Fruit fly (Drosophila melanogaster): ENCODE results near the gene CG7213.
A peak's percentile ranks its signal among the peaks of the same experiment; 100 is the strongest.
"Not testable (repeated sequence)": the region's sequence is repeated elsewhere in the genome, so short reads cannot be mapped to it uniquely, and the experiment has no call there.

The CG7213 gene

DNA sequence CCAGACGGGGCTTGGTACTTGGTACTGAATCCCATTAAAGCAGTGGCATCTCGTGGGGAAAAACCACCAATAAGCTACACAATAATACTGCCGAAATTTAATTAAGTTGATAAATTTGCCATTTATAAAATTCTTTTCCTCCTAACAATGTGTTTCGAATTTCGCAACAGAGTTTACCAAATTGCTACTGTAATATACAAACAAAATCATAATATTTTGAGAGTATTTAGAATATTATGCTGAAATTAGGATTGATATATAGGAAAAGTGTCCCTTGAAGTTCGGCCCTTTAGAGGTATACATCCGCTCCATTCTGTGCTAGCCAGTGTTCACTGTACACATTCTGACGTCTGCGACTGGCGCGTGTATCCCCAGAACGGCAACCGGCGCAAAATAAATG, 44.2 kb upstream of the CG7213 start:
- TF ChIP-seq CG7101 (tag; optimal IDR thresholded peaks at IDR 0.05): no peak
- TF ChIP-seq CG7045 (GFP tag; optimal IDR thresholded peaks at IDR 0.05): no peak
- no peak for TF ChIP-seq ovo (GFP tag; optimal IDR thresholded peaks at IDR 0.05)

dm6 chr3L:8240932-8241331, 531 bp upstream of the CG7213 start:
- TF ChIP-seq CG33017 (tag; optimal IDR thresholded peaks at IDR 0.05): no peak
- no peak for TF ChIP-seq CG11617 (GFP tag; optimal IDR thresholded peaks at IDR 0.05)
- TF ChIP-seq CG5204 (GFP tag; optimal IDR thresholded peaks at IDR 0.05): no peak
- TF ChIP-seq bab1 (GFP tag; optimal IDR thresholded peaks at IDR 0.05): no peak
- TF ChIP-seq cnc (optimal IDR thresholded peaks at IDR 0.05): no peak
- TF ChIP-seq CG14711 (tag; optimal IDR thresholded peaks at IDR 0.05): no peak
- no peak for TF ChIP-seq kay (GFP tag; ENCODE audit: borderline replicate concordance)
- TF ChIP-seq CG7101 (tag; optimal IDR thresholded peaks at IDR 0.05): no peak
- peak; percentile 23 for TF ChIP-seq toe (GFP tag; optimal IDR thresholded peaks at IDR 0.05)
- TF ChIP-seq CG1620 (GFP tag; optimal IDR thresholded peaks at IDR 0.05): no peak
- no peak for TF ChIP-seq ovo (GFP tag; optimal IDR thresholded peaks at IDR 0.05)
- no peak for TF ChIP-seq Clk (GFP tag; optimal IDR thresholded peaks at IDR 0.05)
- no peak for TF ChIP-seq pad (GFP tag; optimal IDR thresholded peaks at IDR 0.05)
- peak; percentile 29 for TF ChIP-seq CG7045 (GFP tag; optimal IDR thresholded peaks at IDR 0.05)
- TF ChIP-seq Mnt (GFP tag; optimal IDR thresholded peaks at IDR 0.05): peak; percentile 29
- no peak for TF ChIP-seq CG12768 (GFP tag; optimal IDR thresholded peaks at IDR 0.05)
- TF ChIP-seq Crg-1 (GFP tag; optimal IDR thresholded peaks at IDR 0.05): no peak
- no peak for TF ChIP-seq Hr96 (GFP tag; optimal IDR thresholded peaks at IDR 0.05)
- TF ChIP-seq tj (GFP tag; optimal IDR thresholded peaks at IDR 0.05): no peak
- TF ChIP-seq cic (GFP tag; optimal IDR thresholded peaks at IDR 0.05): peak; percentile 55

DNA sequence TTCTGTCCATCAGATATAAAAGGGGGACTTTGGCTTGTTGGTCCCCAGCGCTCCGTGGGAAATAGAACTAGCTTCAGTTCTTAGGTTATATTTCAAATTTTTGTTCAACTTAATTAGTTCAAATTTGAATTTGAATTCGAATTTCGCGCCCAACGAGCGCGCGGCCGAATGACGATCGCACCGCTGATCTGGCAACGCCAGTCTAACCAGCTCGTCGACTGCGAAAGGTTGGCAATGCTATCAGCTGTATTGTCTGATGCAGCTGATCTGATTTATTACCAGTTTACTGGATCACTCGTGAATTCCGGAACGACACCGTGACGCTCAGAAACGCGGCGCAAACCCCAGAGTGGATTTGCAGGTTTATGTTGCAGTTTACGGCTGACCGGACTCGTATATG, 2.1 kb downstream of the CG7213 start, which contains the start of gene Dscam4:
TSS of gene Dscam4 (plus strand) at position 301 of the 400 bp plus-strand sequence.
- TF ChIP-seq CG1620 (GFP tag; optimal IDR thresholded peaks at IDR 0.05); toe (GFP tag; optimal IDR thresholded peaks at IDR 0.05); cnc (optimal IDR thresholded peaks at IDR 0.05): not testable (repeated sequence)

dm6 chr3L:8228924-8229323, 11.5 kb downstream of the CG7213 start, which contains the start of gene eIF4E3:
eIF4E3 (plus strand) TSS chr3L:8229224.
- TF ChIP-seq Crg-1 (GFP tag; optimal IDR thresholded peaks at IDR 0.05) (no peak), CG7045 (GFP tag; optimal IDR thresholded peaks at IDR 0.05) (no peak), CG11617 (GFP tag; optimal IDR thresholded peaks at IDR 0.05) (no peak), cic (GFP tag; optimal IDR thresholded peaks at IDR 0.05) (no peak), pad (GFP tag; optimal IDR thresholded peaks at IDR 0.05) (no peak), CG14711 (tag; optimal IDR thresholded peaks at IDR 0.05) (no peak), Clk (GFP tag; optimal IDR thresholded peaks at IDR 0.05) (no peak), CG12768 (GFP tag; optimal IDR thresholded peaks at IDR 0.05) (no peak), Hr96 (GFP tag; optimal IDR thresholded peaks at IDR 0.05) (no peak), CG33017 (tag; optimal IDR thresholded peaks at IDR 0.05) (no peak), ovo (GFP tag; optimal IDR thresholded peaks at IDR 0.05) (no peak)

DNA sequence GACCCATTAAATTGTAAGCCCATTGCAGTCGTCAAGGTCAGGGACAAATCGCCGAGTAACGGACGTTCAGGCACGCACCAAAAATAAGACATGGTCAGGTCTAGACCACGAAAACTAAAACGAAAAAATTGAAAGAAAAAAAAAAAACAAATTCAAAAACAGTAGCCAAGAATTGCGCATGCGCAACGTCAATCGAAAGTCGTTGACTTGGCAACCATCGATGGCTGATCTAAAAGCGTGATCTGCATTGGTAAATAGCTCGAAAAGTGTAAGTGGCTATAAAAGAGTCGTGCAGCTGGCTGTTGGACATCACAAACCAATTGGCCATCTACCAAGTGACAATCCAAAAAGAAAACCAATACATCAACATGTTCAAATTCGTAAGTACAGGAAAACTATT, 18.6 kb downstream of the CG7213 start, which contains the start of gene CG13678:
TSS of gene CG13678 (plus strand) at position 307 of the 400 bp plus-strand sequence.
- TF ChIP-seq ovo (GFP tag; optimal IDR thresholded peaks at IDR 0.05) (no peak), kay (GFP tag; ENCODE audit: borderline replicate concordance) (peak; percentile 5)

DNA sequence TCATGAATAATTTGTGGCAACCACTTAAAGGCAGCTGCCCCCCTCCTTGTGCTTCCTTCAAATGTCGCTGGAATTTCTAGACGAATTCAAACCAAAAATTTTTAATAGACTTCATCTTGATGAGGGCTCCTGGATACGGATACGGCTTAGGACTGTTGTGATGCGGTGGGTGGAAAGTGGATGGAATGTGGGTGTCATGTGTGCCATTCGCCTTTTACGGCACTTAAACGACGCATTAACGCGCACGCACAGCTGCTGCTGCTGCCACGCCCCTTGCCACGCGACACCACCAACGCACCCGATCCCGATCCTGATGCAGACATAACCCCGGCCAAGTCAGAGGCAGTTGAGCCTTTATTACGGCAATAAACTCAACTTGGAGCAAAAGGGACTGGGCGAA, 20.7 kb downstream of the CG7213 start:
- TF ChIP-seq ovo (GFP tag; optimal IDR thresholded peaks at IDR 0.05): no peak
- TF ChIP-seq CG7045 (GFP tag; optimal IDR thresholded peaks at IDR 0.05): no peak
- TF ChIP-seq CG7101 (tag; optimal IDR thresholded peaks at IDR 0.05): no peak
- TF ChIP-seq CG11617 (GFP tag; optimal IDR thresholded peaks at IDR 0.05): no peak
- no peak for TF ChIP-seq Clk (GFP tag; optimal IDR thresholded peaks at IDR 0.05)

- TF ChIP-seq CG14711 (tag; optimal IDR thresholded peaks at IDR 0.05): no peak
- no peak for TF ChIP-seq CG7101 (tag; optimal IDR thresholded peaks at IDR 0.05)
- TF ChIP-seq toe (GFP tag; optimal IDR thresholded peaks at IDR 0.05): no peak
- no peak for TF ChIP-seq CG12768 (GFP tag; optimal IDR thresholded peaks at IDR 0.05)
- no peak for TF ChIP-seq bab1 (GFP tag; optimal IDR thresholded peaks at IDR 0.05)
- no peak for TF ChIP-seq CG7045 (GFP tag; optimal IDR thresholded peaks at IDR 0.05)
Measured at dm6 chr3L:8218883-8219282, 21.5 kb downstream of the CG7213 start, which contains the start of gene CG13674. CG13674 (minus strand) TSS chr3L:8218983.

DNA sequence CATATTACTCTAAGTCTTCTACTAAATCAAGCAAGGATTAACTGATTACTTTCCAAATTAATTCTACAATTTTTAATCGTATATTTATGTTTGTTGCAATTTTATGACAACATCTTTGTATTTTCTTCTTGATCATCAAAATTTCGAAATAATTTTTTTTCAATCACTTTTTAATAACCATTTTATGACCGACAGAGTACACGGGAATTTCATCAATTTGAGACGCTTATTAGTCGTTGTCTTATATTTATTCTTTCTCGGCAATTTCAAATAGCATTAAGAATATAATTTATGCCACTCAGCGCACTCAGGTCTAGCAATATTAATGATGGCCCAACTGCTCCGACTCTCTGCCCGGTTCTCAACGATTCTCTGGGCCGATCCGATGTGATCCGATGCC, 25.4 kb downstream of the CG7213 start, which contains the start of gene CG8012:
TSS of gene CG8012 (plus strand) at position 301 of the 400 bp plus-strand sequence.
- no peak for TF ChIP-seq cnc (optimal IDR thresholded peaks at IDR 0.05)
- TF ChIP-seq CG7045 (GFP tag; optimal IDR thresholded peaks at IDR 0.05): no peak
- no peak for TF ChIP-seq CG1620 (GFP tag; optimal IDR thresholded peaks at IDR 0.05)
- TF ChIP-seq CG11617 (GFP tag; optimal IDR thresholded peaks at IDR 0.05): no peak
- TF ChIP-seq Hr96 (GFP tag; optimal IDR thresholded peaks at IDR 0.05): no peak
- TF ChIP-seq bab1 (GFP tag; optimal IDR thresholded peaks at IDR 0.05): no peak
- TF ChIP-seq cic (GFP tag; optimal IDR thresholded peaks at IDR 0.05): no peak
- no peak for TF ChIP-seq Clk (GFP tag; optimal IDR thresholded peaks at IDR 0.05)
- TF ChIP-seq kay (GFP tag; ENCODE audit: borderline replicate concordance): no peak
- no peak for TF ChIP-seq pad (GFP tag; optimal IDR thresholded peaks at IDR 0.05)
- no peak for TF ChIP-seq Crg-1 (GFP tag; optimal IDR thresholded peaks at IDR 0.05)
- no peak for TF ChIP-seq CG7101 (tag; optimal IDR thresholded peaks at IDR 0.05)
- TF ChIP-seq ovo (GFP tag; optimal IDR thresholded peaks at IDR 0.05): no peak
- TF ChIP-seq CG14711 (tag; optimal IDR thresholded peaks at IDR 0.05): no peak

Measured in whole organism, adult.